Fruit fly (Drosophila melanogaster) whole organism, prepupa: ENCODE results near the gene CG46397.

Experiments
- Blimp-1 ChIP-seq: fragments of 200-800 bp; sonication (Bioruptor generic); optimal IDR thresholded peaks from 3 replicates; lab custom pipeline; 2017; ENCODE audit warnings: missing biosample characterization, missing genetic modification characterization, mild to moderate bottlenecking, moderate library complexity, missing genetic modification reagents
- CG10631 ChIP-seq: fragments of 200-800 bp; sonication (Bioruptor generic); optimal IDR thresholded peaks from 2 replicates; lab custom pipeline; 2016; ENCODE audit warnings: missing biosample characterization, missing genetic modification characterization
- CG10669 ChIP-seq: fragments of 200-800 bp; sonication (Bioruptor generic); optimal IDR thresholded peaks from 3 replicates; lab custom pipeline; 2018; ENCODE audit warnings: missing biosample characterization, mild to moderate bottlenecking, missing genetic modification characterization, moderate library complexity
- CG11762 ChIP-seq: fragments of 200-800 bp; sonication (Bioruptor generic); optimal IDR thresholded peaks from 3 replicates; lab custom pipeline; 2016; ENCODE audit warnings: missing biosample characterization, missing genetic modification characterization; ENCODE audit not compliant: insufficient read depth
- CG11902 ChIP-seq: fragments of 200-800 bp; sonication (Bioruptor generic); optimal IDR thresholded peaks from 3 replicates; lab custom pipeline; 2016; ENCODE audit warnings: missing biosample characterization, missing genetic modification characterization
- CG16779 ChIP-seq: fragments of 200-800 bp; sonication (Bioruptor generic); optimal IDR thresholded peaks from 3 replicates; lab custom pipeline; 2017; ENCODE audit warnings: missing biosample characterization, mild to moderate bottlenecking, missing genetic modification characterization
- CG32006 ChIP-seq: fragments of 200-800 bp; sonication (Bioruptor generic); optimal IDR thresholded peaks from 3 replicates; lab custom pipeline; 2017; ENCODE audit warnings: missing biosample characterization, mild to moderate bottlenecking, missing genetic modification characterization
- CG34406 ChIP-seq: fragments of 200-800 bp; sonication (Bioruptor generic); optimal IDR thresholded peaks from 3 replicates; lab custom pipeline; 2016; ENCODE audit warnings: missing biosample characterization, missing genetic modification characterization
- CG3919 ChIP-seq: fragments of 200-800 bp; sonication (Bioruptor generic); optimal IDR thresholded peaks from 3 replicates; lab custom pipeline; 2016; ENCODE audit warnings: missing biosample characterization, missing genetic modification characterization
- CG6163 ChIP-seq: fragments of 200-800 bp; sonication (Bioruptor generic); IDR thresholded peaks from 3 replicates; pipeline ENCODE4 v1.3.6; 2022; ENCODE audit warnings: missing biosample characterization, missing genetic modification characterization
- CG6792 ChIP-seq: fragments of 200-800 bp; sonication (Bioruptor generic); optimal IDR thresholded peaks from 3 replicates; lab custom pipeline; 2016; ENCODE audit warnings: missing biosample characterization, missing genetic modification characterization
- CG6854 ChIP-seq: fragments of 200-800 bp; sonication (Bioruptor generic); optimal IDR thresholded peaks from 2 replicates; lab custom pipeline; 2017; ENCODE audit warnings: missing biosample characterization, mild to moderate bottlenecking, missing genetic modification characterization
- CG8319 ChIP-seq: fragments of 200-800 bp; sonication (Bioruptor generic); optimal IDR thresholded peaks from 3 replicates; lab custom pipeline; 2016; ENCODE audit warnings: missing biosample characterization, missing genetic modification characterization
- Eip75B ChIP-seq: fragments of 200-800 bp; sonication (Bioruptor generic); optimal IDR thresholded peaks from 3 replicates; lab custom pipeline; 2016; ENCODE audit warnings: missing biosample characterization, missing genetic modification characterization
- Eip78C ChIP-seq: fragments of 200-800 bp; sonication (Bioruptor generic); peaks from one replicate; lab custom pipeline; 2016; ENCODE audit warnings: missing biosample characterization, missing genetic modification characterization
- Eip93F ChIP-seq: fragments of 200-800 bp; sonication (Bioruptor generic); optimal IDR thresholded peaks from 2 replicates; lab custom pipeline; 2016; ENCODE audit warnings: missing biosample characterization, mild to moderate bottlenecking, missing genetic modification characterization
- Ets21C ChIP-seq: fragments of 200-800 bp; sonication (Bioruptor generic); optimal IDR thresholded peaks from 3 replicates; lab custom pipeline; 2016; ENCODE audit warnings: missing biosample characterization, missing genetic modification characterization
- Ets96B ChIP-seq: fragments of 200-800 bp; optimal IDR thresholded peaks from 2 replicates; lab custom pipeline; 2019; ENCODE audit warnings: missing biosample characterization, mild to moderate bottlenecking, missing genetic modification characterization, moderate library complexity
- Hr39 ChIP-seq: fragments of 200-800 bp; sonication (Bioruptor generic); optimal IDR thresholded peaks from 2 replicates; lab custom pipeline; 2016; ENCODE audit warnings: missing biosample characterization, missing genetic modification characterization
- Hr4 ChIP-seq: fragments of 200-800 bp; sonication (Bioruptor generic); optimal IDR thresholded peaks from 3 replicates; lab custom pipeline; 2016; ENCODE audit warnings: missing biosample characterization, missing genetic modification characterization
- Lpt ChIP-seq: fragments of 200-800 bp; sonication (Bioruptor generic); optimal IDR thresholded peaks from 3 replicates; lab custom pipeline; 2016; ENCODE audit warnings: missing biosample characterization, missing genetic modification characterization
- OdsH ChIP-seq: fragments of 200-800 bp; sonication (Bioruptor generic); optimal IDR thresholded peaks from 3 replicates; lab custom pipeline; 2016; ENCODE audit warnings: missing biosample characterization, missing genetic modification characterization
- Sox102F ChIP-seq: fragments of 200-800 bp; sonication (Bioruptor generic); optimal IDR thresholded peaks from 2 replicates; lab custom pipeline; 2016; ENCODE audit warnings: missing biosample characterization, mild to moderate bottlenecking, missing genetic modification characterization
- achi ChIP-seq: fragments of 200-800 bp; sonication (Bioruptor generic); optimal IDR thresholded peaks from 3 replicates; lab custom pipeline; 2016; ENCODE audit warnings: missing biosample characterization, missing genetic modification characterization
- acj6 ChIP-seq: fragments of 200-800 bp; sonication (Bioruptor generic); optimal IDR thresholded peaks from 3 replicates; lab custom pipeline; 2016; ENCODE audit warnings: missing biosample characterization, missing genetic modification characterization
- dac ChIP-seq: fragments of 200-800 bp; sonication (Bioruptor generic); optimal IDR thresholded peaks from 2 replicates; lab custom pipeline; 2017; ENCODE audit warnings: missing biosample characterization, mild to moderate bottlenecking, missing genetic modification characterization
- eg ChIP-seq: fragments of 200-800 bp; sonication (Bioruptor generic); IDR thresholded peaks from 3 replicates; pipeline ENCODE4 v1.3.6; 2022; ENCODE audit warnings: missing biosample characterization, missing genetic modification characterization
- fd85E ChIP-seq: fragments of 200-800 bp; sonication (Bioruptor generic); optimal IDR thresholded peaks from 3 replicates; lab custom pipeline; 2016; ENCODE audit warnings: missing biosample characterization, missing genetic modification characterization
- fkh ChIP-seq: fragments of 200-800 bp; sonication (Bioruptor generic); optimal IDR thresholded peaks from 3 replicates; lab custom pipeline; 2017; ENCODE audit warnings: missing biosample characterization, mild to moderate bottlenecking, missing genetic modification characterization, moderate library complexity
- lz ChIP-seq: fragments of 200-800 bp; sonication (Bioruptor generic); optimal IDR thresholded peaks from 3 replicates; lab custom pipeline; 2016; ENCODE audit warnings: missing biosample characterization, missing genetic modification characterization
- pdm3 ChIP-seq: fragments of 200-800 bp; sonication (Bioruptor generic); optimal IDR thresholded peaks from 3 replicates; lab custom pipeline; 2016; ENCODE audit warnings: missing biosample characterization, missing genetic modification characterization
- salr ChIP-seq, 2 experiments: fragments of 200-800 bp; sonication (Bioruptor generic); optimal IDR thresholded peaks; 3 replicates each; lab custom pipeline; 2016 to 2018; ENCODE audit warnings: missing biosample characterization in 2 of 2, missing genetic modification characterization in 2 of 2, mild to moderate bottlenecking in 1 of 2
- spab ChIP-seq: fragments of 200-800 bp; sonication (Bioruptor generic); optimal IDR thresholded peaks from 2 replicates; lab custom pipeline; 2017; ENCODE audit warnings: missing biosample characterization, mild to moderate bottlenecking, missing genetic modification characterization, missing genetic modification reagents
- ss ChIP-seq, 2 experiments: fragments of 200-800 bp; sonication (Bioruptor generic); optimal IDR thresholded peaks; 2 replicates in 1 of 2; 3 replicates in 1 of 2; lab custom pipeline; 2017 to 2018; ENCODE audit warnings: mild to moderate bottlenecking in 2 of 2, missing biosample characterization in 2 of 2, missing genetic modification characterization in 2 of 2, moderate library complexity in 1 of 2
- svp ChIP-seq: fragments of 200-800 bp; sonication (Bioruptor generic); peaks from one replicate; lab custom pipeline; 2016; ENCODE audit warnings: missing biosample characterization, missing genetic modification characterization
- topi ChIP-seq: fragments of 200-800 bp; sonication (Bioruptor generic); optimal IDR thresholded peaks from 3 replicates; lab custom pipeline; 2016; ENCODE audit warnings: missing biosample characterization, missing genetic modification characterization
- vri ChIP-seq: fragments of 200-800 bp; sonication (Bioruptor generic); optimal IDR thresholded peaks from 3 replicates; lab custom pipeline; 2016; ENCODE audit warnings: missing biosample characterization, mild to moderate bottlenecking, missing genetic modification characterization

CG46397 gene

dm6 chr2L:8997285-8997684, 50.2 kb downstream of the CG46397 start, which contains the start of the genes alien and CG18661 (continued):
- TF ChIP-seq CG10669 (GFP tag; lab: Kevin White, UChicago) (peak; percentile 65), CG6163 (peak; percentile 97), Ets96B (tag; lab: Kevin White, UChicago) (peak; percentile 91), CG32006 (GFP tag; lab: Kevin White, UChicago) (peak; percentile 78), OdsH (GFP tag; lab: Kevin White, UChicago) (peak; percentile 78), CG6854 (GFP tag; lab: Kevin White, UChicago) (peak; percentile 78), Hr4 (peak; percentile 96), salr (GFP tag; optimal IDR thresholded peaks at IDR 0.05; lab: Kevin White, UChicago) (peak in 1 of 2 experiments; percentile 56), fd85E (GFP tag; lab: Kevin White, UChicago) (no peak), CG11902 (peak; percentile 93), CG11762 (GFP tag; lab: Kevin White, UChicago) (no peak), eg (GFP tag; lab: Robert Waterston, UW) (peak; percentile 96), topi (GFP tag; lab: Kevin White, UChicago) (peak; percentile 62), CG16779 (tag; lab: Kevin White, UChicago) (peak; percentile 62), Eip75B (peak; percentile 89), pdm3 (GFP tag; lab: Kevin White, UChicago) (no peak), CG10631 (GFP tag; lab: Kevin White, UChicago) (peak; percentile 85), acj6 (GFP tag; lab: Kevin White, UChicago) (peak; percentile 62), CG6792 (peak; percentile 69), Lpt (GFP tag; lab: Kevin White, UChicago) (peak; percentile 50), Ets21C (GFP tag; lab: Kevin White, UChicago) (peak; percentile 71), fkh (GFP tag; lab: Kevin White, UChicago) (peak; percentile 69), Hr39 (GFP tag; lab: Kevin White, UChicago) (peak; percentile 91), Blimp-1 (GFP tag; lab: Kevin White, UChicago) (no peak), achi (GFP tag; lab: Kevin White, UChicago) (peak; percentile 70), vri (no peak), spab (GFP tag; lab: Kevin White, UChicago) (peak; percentile 15), Eip78C (GFP tag; lab: Kevin White, UChicago) (peak; percentile 69), Eip93F (peak; percentile 71), dac (GFP tag; lab: Kevin White, UChicago) (peak; percentile 91), Sox102F (GFP tag; lab: Kevin White, UChicago) (peak; percentile 72), CG34406 (GFP tag; lab: Kevin White, UChicago) (peak; percentile 57), CG8319 (GFP tag; lab: Kevin White, UChicago) (no peak), lz (GFP tag; lab: Kevin White, UChicago) (peak; percentile 93), ss (GFP tag; optimal IDR thresholded peaks at IDR 0.05; lab: Kevin White, UChicago) (no peak), svp (GFP tag; lab: Kevin White, UChicago) (peak; percentile 91), CG3919 (no peak)
